Fruit fly (Drosophila melanogaster) Kc167 (cell line): ENCODE data around the gene asp.

Experiments used
- Sin3A ChIP-seq: fragments of >200 bp; optimal IDR thresholded peaks from 2 replicates; lab custom pipeline; 2018; ENCODE audit warnings: missing external identifiers
- h ChIP-seq: fragments of >200 bp; optimal IDR thresholded peaks from 3 replicates; lab custom pipeline; 2018; ENCODE audit warnings: missing external identifiers
- psq ChIP-seq: fragments of >200 bp; optimal IDR thresholded peaks from 2 replicates; lab custom pipeline; 2017; ENCODE audit warnings: missing external identifiers
- ttk ChIP-seq: sonication (Bioruptor generic); optimal IDR thresholded peaks from 2 replicates; lab custom pipeline; 2017; ENCODE audit warnings: missing external identifiers

DNA sequence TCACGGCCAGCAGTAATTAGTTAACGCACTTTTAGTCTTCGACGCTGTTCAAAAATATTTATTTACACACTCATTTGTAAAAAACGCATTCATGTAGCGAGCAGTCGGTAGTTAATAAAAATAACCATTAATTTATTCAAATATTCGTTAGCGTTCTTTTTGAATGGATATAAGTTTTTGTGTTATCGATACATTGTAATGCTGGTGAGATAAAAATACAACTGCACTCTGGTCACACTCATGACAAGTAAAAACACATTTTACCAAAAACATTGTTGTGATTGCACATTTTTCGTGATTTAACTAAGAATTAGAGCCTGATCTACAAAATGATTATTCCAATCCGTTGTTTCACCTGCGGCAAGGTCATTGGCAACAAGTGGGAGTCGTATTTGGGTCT, 36.4 kb upstream of the asp start, which contains the start of gene Polr2L:
- TF ChIP-seq psq, result no peak
- no peak for TF ChIP-seq ttk (lab: Kevin White, UChicago)
- no peak for TF ChIP-seq Sin3A (lab: Kevin White, UChicago)
- TF ChIP-seq h (lab: Kevin White, UChicago), result no peak
